Worm (Caenorhabditis elegans) whole organism, L4/young adult: ENCODE measurements around the gene F45E6.1.
A peak's percentile ranks its signal among the peaks of the same experiment; 100 is the strongest.

Experiments used
- W03F9.2 ChIP-seq: fragments of 150-350 bp; optimal IDR thresholded peaks from 2 replicates; lab custom pipeline; 2014; ENCODE audit warnings: missing biosample characterization, missing genetic modification characterization
- dao-5 ChIP-seq: sonication (generic microtip); optimal IDR thresholded peaks from 2 replicates; lab custom pipeline; 2016; ENCODE audit warnings: missing genotype, missing genetic modification characterization, moderate library complexity, missing compliant biosample characterization
- him-1 ChIP-seq: sonication (generic microtip); optimal IDR thresholded peaks from 2 replicates; lab custom pipeline; 2016; ENCODE audit warnings: missing genotype, missing genetic modification reagents, missing genetic modification characterization, missing compliant biosample characterization

ce11 chrX:12500777-12501176 lies 23.5 kb upstream of the F45E6.1 start:
- TF ChIP-seq dao-5 (tag; lab: Kevin White, UChicago) (no peak), W03F9.2 (tag; lab: Kevin White, UChicago) (peak; percentile 13), him-1 (tag; lab: Kevin White, UChicago) (no peak)
